Fruit fly (Drosophila melanogaster): ENCODE measurements around the gene CG6236.

dm6 chr3R:15281335-15281963, 46.6 kb downstream of the CG6236 start:
- TF ChIP-seq esn (GFP tag; optimal IDR thresholded peaks at IDR 0.05) (no peak), CG8632 (GFP tag; optimal IDR thresholded peaks at IDR 0.05) (no peak), CG8319 (GFP tag; optimal IDR thresholded peaks at IDR 0.05) (no peak), Gug (GFP tag; IDR thresholded peaks at IDR 0.05) (no peak), Hr39 (GFP tag; optimal IDR thresholded peaks at IDR 0.05) (no peak), CG31627 (GFP tag; optimal IDR thresholded peaks at IDR 0.05) (no peak), CG16779 (tag; optimal IDR thresholded peaks at IDR 0.05) (no peak), CG1621 (tag; optimal IDR thresholded peaks at IDR 0.05) (no peak), acj6 (GFP tag; optimal IDR thresholded peaks at IDR 0.05) (no peak), vri (GFP tag; optimal IDR thresholded peaks at IDR 0.05) (no peak), Hr4 (GFP tag; optimal IDR thresholded peaks at IDR 0.05) (no peak), CG7368 (GFP tag; optimal IDR thresholded peaks at IDR 0.05) (no peak), Blimp-1 (GFP tag; optimal IDR thresholded peaks at IDR 0.05) (no peak)
